Worm (Caenorhabditis elegans) whole organism, L3 larva: Measurements from ENCODE around the gene Y116A8C.465.

Experiments
- ama-1 ChIP-seq: fragments of 150-350 bp; optimal IDR thresholded peaks from 2 replicates; lab custom pipeline; 2018
- lin-39 ChIP-seq: fragments of 150-350 bp; optimal IDR thresholded peaks from 2 replicates; lab custom pipeline; 2018; ENCODE audit warnings: missing biosample characterization, missing genetic modification reagents, missing genetic modification characterization
- nhr-12 ChIP-seq: fragments of 150-350 bp; optimal IDR thresholded peaks from 2 replicates; lab custom pipeline; 2014; ENCODE audit warnings: missing biosample characterization, missing genetic modification characterization
- nhr-237 ChIP-seq: fragments of 150-350 bp; optimal IDR thresholded peaks from 2 replicates; lab custom pipeline; 2014; ENCODE audit warnings: missing biosample characterization, missing genetic modification characterization
- nhr-28 ChIP-seq: fragments of 150-350 bp; optimal IDR thresholded peaks from 2 replicates; lab custom pipeline; 2014; ENCODE audit warnings: missing biosample characterization, missing genetic modification characterization
- pha-4 ChIP-seq: fragments of 150-350 bp; optimal IDR thresholded peaks from 2 replicates; lab custom pipeline; 2014; ENCODE audit warnings: missing biosample characterization, missing genetic modification reagents, missing genetic modification characterization
- unc-39 ChIP-seq: sonication (generic microtip); optimal IDR thresholded peaks from 4 replicates; lab custom pipeline; 2017; ENCODE audit warnings: missing biosample characterization, missing genetic modification characterization

- TF ChIP-seq unc-39: no peak
- no peak for TF ChIP-seq ama-1 (lab: Kevin White, UChicago)
- no peak for TF ChIP-seq nhr-237
- TF ChIP-seq lin-39 (tag; lab: Kevin White, UChicago): no peak
- no peak for TF ChIP-seq pha-4 (tag; lab: Kevin White, UChicago)
- TF ChIP-seq nhr-12: no peak
- no peak for TF ChIP-seq nhr-28 (tag; lab: Kevin White, UChicago)
Observed at ce11 chrIV:17078649-17079048, 13.6 kb downstream of the Y116A8C.465 start, which contains the start of gene Y116A8C.25.
